Worm (Caenorhabditis elegans): Measurements from ENCODE around the gene Y82E9BL.5.

ce11 chrIII:1384092-1384491, 36.7 kb upstream of the Y82E9BL.5 start, which contains the start of the genes fbxa-138 and Y82E9BR.5:
- no peak for TF ChIP-seq blmp-1 (tag; optimal IDR thresholded peaks at IDR 0.05)
- TF ChIP-seq nhr-76 (tag; optimal IDR thresholded peaks at IDR 0.05) = no peak
- TF ChIP-seq ham-2 (GFP tag; optimal IDR thresholded peaks at IDR 0.05) = no peak
- TF ChIP-seq unc-39 (tag; optimal IDR thresholded peaks at IDR 0.05) = no peak

Measured in whole organism, mixed stage, embryonic.